Fruit fly (Drosophila melanogaster) whole organism, prepupa: Measurements from ENCODE around the gene CG13842.

Experiments used
- Blimp-1 ChIP-seq: fragments of 200-800 bp; sonication (Bioruptor generic); optimal IDR thresholded peaks from 3 replicates; lab custom pipeline; 2017; ENCODE audit warnings: missing biosample characterization, missing genetic modification characterization, mild to moderate bottlenecking, moderate library complexity, missing genetic modification reagents
- CG10631 ChIP-seq: fragments of 200-800 bp; sonication (Bioruptor generic); optimal IDR thresholded peaks from 2 replicates; lab custom pipeline; 2016; ENCODE audit warnings: missing biosample characterization, missing genetic modification characterization
- CG16779 ChIP-seq: fragments of 200-800 bp; sonication (Bioruptor generic); optimal IDR thresholded peaks from 3 replicates; lab custom pipeline; 2017; ENCODE audit warnings: missing biosample characterization, mild to moderate bottlenecking, missing genetic modification characterization
- CG31627 ChIP-seq: fragments of 200-800 bp; sonication (Bioruptor generic); optimal IDR thresholded peaks from 3 replicates; lab custom pipeline; 2016; ENCODE audit warnings: missing biosample characterization, missing genetic modification characterization
- CG7368 ChIP-seq: fragments of 200-800 bp; sonication (Bioruptor generic); optimal IDR thresholded peaks from 3 replicates; lab custom pipeline; 2016; ENCODE audit warnings: missing biosample characterization, missing genetic modification characterization
- CG9139 ChIP-seq: fragments of 200-800 bp; sonication (Bioruptor generic); optimal IDR thresholded peaks from 3 replicates; lab custom pipeline; 2017; ENCODE audit warnings: missing biosample characterization, mild to moderate bottlenecking, missing genetic modification characterization
- Hr38 ChIP-seq: sonication (Bioruptor generic); optimal IDR thresholded peaks from 2 replicates; lab custom pipeline; 2016; ENCODE audit warnings: missing biosample characterization, missing genetic modification characterization
- Hr4 ChIP-seq: fragments of 200-800 bp; sonication (Bioruptor generic); optimal IDR thresholded peaks from 3 replicates; lab custom pipeline; 2016; ENCODE audit warnings: missing biosample characterization, missing genetic modification characterization
- Sox102F ChIP-seq: fragments of 200-800 bp; sonication (Bioruptor generic); optimal IDR thresholded peaks from 2 replicates; lab custom pipeline; 2016; ENCODE audit warnings: missing biosample characterization, mild to moderate bottlenecking, missing genetic modification characterization
- acj6 ChIP-seq: fragments of 200-800 bp; sonication (Bioruptor generic); optimal IDR thresholded peaks from 3 replicates; lab custom pipeline; 2016; ENCODE audit warnings: missing biosample characterization, missing genetic modification characterization
- cyc ChIP-seq: fragments of 200-800 bp; sonication (Bioruptor generic); optimal IDR thresholded peaks from 3 replicates; lab custom pipeline; 2016; ENCODE audit warnings: missing biosample characterization, missing genetic modification characterization
- fd59A ChIP-seq: fragments of 200-800 bp; sonication (Bioruptor generic); optimal IDR thresholded peaks from 2 replicates; lab custom pipeline; 2017; ENCODE audit warnings: missing biosample characterization, mild to moderate bottlenecking, missing genetic modification characterization, missing genetic modification reagents
- fd85E ChIP-seq: fragments of 200-800 bp; sonication (Bioruptor generic); optimal IDR thresholded peaks from 3 replicates; lab custom pipeline; 2016; ENCODE audit warnings: missing biosample characterization, missing genetic modification characterization
- topi ChIP-seq: fragments of 200-800 bp; sonication (Bioruptor generic); optimal IDR thresholded peaks from 3 replicates; lab custom pipeline; 2016; ENCODE audit warnings: missing biosample characterization, missing genetic modification characterization

dm6 chr3R:22686336-22686874, 20.7 kb downstream of the CG13842 start, which contains the start of the genes Gclm and CG17625:
- TF ChIP-seq cyc (GFP tag; lab: Kevin White, UChicago), result peak; percentile 36
- TF ChIP-seq CG16779 (tag; lab: Kevin White, UChicago), result no peak
- TF ChIP-seq topi (GFP tag; lab: Kevin White, UChicago), result peak; percentile 45
- TF ChIP-seq Blimp-1 (GFP tag; lab: Kevin White, UChicago), result no peak
- TF ChIP-seq fd85E, result no peak
- TF ChIP-seq CG9139 (GFP tag; lab: Kevin White, UChicago), result peak; percentile 35
- no peak for TF ChIP-seq Hr38
- no peak for TF ChIP-seq fd59A
- peak; percentile 20 for TF ChIP-seq acj6 (GFP tag; lab: Kevin White, UChicago)
- TF ChIP-seq CG31627 (GFP tag; lab: Kevin White, UChicago), result peak; percentile 33
- TF ChIP-seq CG7368 (GFP tag; lab: Kevin White, UChicago), result no peak
- TF ChIP-seq Sox102F (GFP tag; lab: Kevin White, UChicago), result peak; percentile 56
- TF ChIP-seq Hr4 (GFP tag; lab: Kevin White, UChicago), result no peak
- peak; percentile 50 for TF ChIP-seq CG10631 (GFP tag; lab: Kevin White, UChicago)
